Fruit fly (Drosophila melanogaster) whole organism, pupa: Measurements from ENCODE around the gene Pyroxd1.

Experiments used
- CG10348 ChIP-seq: fragments of 200-800 bp; sonication (Bioruptor generic); IDR thresholded peaks from 2 replicates; pipeline ENCODE4 v1.3.6; 2022; ENCODE audit warnings: missing biosample characterization, missing genetic modification characterization
- CG12605 ChIP-seq: fragments of 200-800 bp; sonication (Bioruptor generic); IDR thresholded peaks from 2 replicates; pipeline ENCODE4 v1.3.6; 2022; ENCODE audit warnings: missing biosample characterization, missing genetic modification characterization
- CG13204 ChIP-seq: fragments of 200-800 bp; sonication (Bioruptor generic); optimal IDR thresholded peaks from 2 replicates; lab custom pipeline; 2018; ENCODE audit warnings: missing biosample characterization, mild to moderate bottlenecking, missing genetic modification characterization, moderate library complexity
- CG14655 ChIP-seq: fragments of 200-800 bp; sonication (Bioruptor generic); optimal IDR thresholded peaks from 3 replicates; lab custom pipeline; 2017; ENCODE audit warnings: mild to moderate bottlenecking, missing biosample characterization, missing genetic modification reagents, missing genetic modification characterization
- CG15710 ChIP-seq: fragments of 200-800 bp; sonication (Bioruptor generic); optimal IDR thresholded peaks from 2 replicates; lab custom pipeline; 2018; ENCODE audit warnings: missing biosample characterization, mild to moderate bottlenecking, missing genetic modification characterization, moderate library complexity
- CG17806 ChIP-seq: fragments of 200-800 bp; sonication (Bioruptor generic); optimal IDR thresholded peaks from 2 replicates; lab custom pipeline; 2018; ENCODE audit warnings: missing biosample characterization, mild to moderate bottlenecking, missing genetic modification characterization, moderate library complexity
- CG32121 ChIP-seq: fragments of 200-800 bp; sonication (Bioruptor generic); IDR thresholded peaks from 2 replicates; pipeline ENCODE4 v1.3.6; 2022; ENCODE audit warnings: missing biosample characterization, missing genetic modification characterization
- CG34367 ChIP-seq: fragments of 200-800 bp; sonication (Bioruptor generic); optimal IDR thresholded peaks from 2 replicates; lab custom pipeline; 2018; ENCODE audit warnings: missing biosample characterization, mild to moderate bottlenecking, missing genetic modification characterization
- CG4496 ChIP-seq: fragments of 200-800 bp; sonication (Bioruptor generic); IDR thresholded peaks from 3 replicates; pipeline ENCODE4 v1.3.6; 2022; ENCODE audit warnings: missing biosample characterization, missing genetic modification characterization
- CG8159 ChIP-seq: fragments of 200-800 bp; sonication (Bioruptor generic); optimal IDR thresholded peaks from 3 replicates; lab custom pipeline; 2018; ENCODE audit warnings: missing biosample characterization, mild to moderate bottlenecking, missing genetic modification characterization, moderate library complexity
- CG8301 ChIP-seq: fragments of 200-800 bp; sonication (Bioruptor generic); optimal IDR thresholded peaks from 2 replicates; lab custom pipeline; 2018; ENCODE audit warnings: missing biosample characterization, mild to moderate bottlenecking, missing genetic modification characterization
- CG9948 ChIP-seq: fragments of 200-800 bp; sonication (Bioruptor generic); optimal IDR thresholded peaks from 2 replicates; lab custom pipeline; 2018; ENCODE audit warnings: missing biosample characterization, mild to moderate bottlenecking, missing genetic modification characterization, moderate library complexity
- D1 ChIP-seq: fragments of 200-800 bp; sonication (Bioruptor generic); optimal IDR thresholded peaks from 2 replicates; lab custom pipeline; 2018; ENCODE audit warnings: missing biosample characterization, mild to moderate bottlenecking, missing genetic modification characterization, moderate library complexity
- EcR ChIP-seq: fragments of 200-800 bp; sonication (Bioruptor generic); optimal IDR thresholded peaks from 3 replicates; lab custom pipeline; 2019; ENCODE audit warnings: missing biosample characterization, missing genetic modification characterization, mild to moderate bottlenecking, moderate library complexity, missing genetic modification reagents
- Ets98B ChIP-seq: fragments of 200-800 bp; sonication (Bioruptor generic); IDR thresholded peaks from 2 replicates; pipeline ENCODE4 v1.3.6; 2022; ENCODE audit warnings: missing biosample characterization, missing genetic modification characterization
- Pif1A ChIP-seq: fragments of 200-800 bp; sonication (Bioruptor generic); optimal IDR thresholded peaks from 3 replicates; lab custom pipeline; 2016; ENCODE audit warnings: missing biosample characterization, missing genetic modification characterization
- Pif1B ChIP-seq: fragments of 200-800 bp; sonication (Bioruptor generic); optimal IDR thresholded peaks from 3 replicates; lab custom pipeline; 2016; ENCODE audit warnings: missing biosample characterization, missing genetic modification characterization
- Snoo ChIP-seq: fragments of 200-800 bp; sonication (Bioruptor generic); optimal IDR thresholded peaks from 3 replicates; lab custom pipeline; 2017; ENCODE audit warnings: missing biosample characterization, mild to moderate bottlenecking, missing genetic modification characterization, inconsistent platforms
- fd96Ca ChIP-seq: fragments of 200-800 bp; sonication (Bioruptor generic); IDR thresholded peaks from 3 replicates; pipeline ENCODE4 v1.3.6; 2022; ENCODE audit warnings: missing biosample characterization, missing genetic modification characterization
- gl ChIP-seq: fragments of 200-800 bp; sonication (Bioruptor generic); optimal IDR thresholded peaks from 2 replicates; lab custom pipeline; 2018; ENCODE audit warnings: missing biosample characterization, mild to moderate bottlenecking, missing genetic modification characterization
- rn ChIP-seq: fragments of 200-800 bp; sonication (Bioruptor generic); IDR thresholded peaks from 2 replicates; pipeline ENCODE4 v1.3.6; 2022; ENCODE audit warnings: missing biosample characterization, missing genetic modification characterization

Pyroxd1 gene

dm6 chr2L:20117752-20118151 is 26.5 kb downstream of the Pyroxd1 start:
- TF ChIP-seq Pif1A (GFP tag; lab: Kevin White, UChicago), result no peak
- no peak for TF ChIP-seq CG4496
- no peak for TF ChIP-seq CG17806 (tag; lab: Kevin White, UChicago)

dm6 chr2L:20120388-20121232 is 29.4 kb downstream of the Pyroxd1 start:
- no peak for TF ChIP-seq D1 (tag; lab: Kevin White, UChicago)
- no peak; the same call in 1 of the 3 replicates for TF ChIP-seq CG4496
- no peak for TF ChIP-seq Pif1A (GFP tag; lab: Kevin White, UChicago)
- TF ChIP-seq gl (tag; lab: Kevin White, UChicago), result peak; percentile 9
- peak; percentile 48 for TF ChIP-seq CG34367 (tag; lab: Kevin White, UChicago)
- TF ChIP-seq Pif1B (GFP tag; lab: Kevin White, UChicago), result peak; percentile 55
- peak; percentile 44 for TF ChIP-seq CG17806 (tag; lab: Kevin White, UChicago)
- TF ChIP-seq fd96Ca, result peak; percentile 51; the same call in 2 of the 3 replicates
- peak; percentile 32 for TF ChIP-seq Snoo (tag; lab: Kevin White, UChicago)
- no peak for TF ChIP-seq CG10348 (GFP tag; lab: Robert Waterston, UW)
- TF ChIP-seq CG15710 (tag; lab: Kevin White, UChicago), result peak; percentile 68
- TF ChIP-seq CG8159 (tag; lab: Kevin White, UChicago), result peak; percentile 66
- peak; percentile 57 for TF ChIP-seq CG9948 (tag; lab: Kevin White, UChicago)
- no peak for TF ChIP-seq EcR (GFP tag; lab: Kevin White, UChicago)
- TF ChIP-seq CG32121 (GFP tag; lab: Robert Waterston, UW), result peak; percentile 50; the same call in 1 of the 2 replicates
- TF ChIP-seq CG13204 (GFP tag; lab: Kevin White, UChicago), result no peak
- peak; percentile 74 for TF ChIP-seq CG14655 (GFP tag; lab: Kevin White, UChicago)
- TF ChIP-seq CG8301 (tag; lab: Kevin White, UChicago), result peak; percentile 70
- no peak; the same call in 1 of the 2 replicates for TF ChIP-seq Ets98B (GFP tag; lab: Robert Waterston, UW)
- peak; percentile 61 for TF ChIP-seq rn (GFP tag; lab: Robert Waterston, UW)
- TF ChIP-seq CG12605 (GFP tag; lab: Robert Waterston, UW), result peak; percentile 38

- no peak for TF ChIP-seq CG12605 (GFP tag; lab: Robert Waterston, UW)
- TF ChIP-seq CG10348 (GFP tag; lab: Robert Waterston, UW), result no peak
- no peak for TF ChIP-seq CG8301 (tag; lab: Kevin White, UChicago)
- TF ChIP-seq rn (GFP tag; lab: Robert Waterston, UW), result no peak
- no peak for TF ChIP-seq Ets98B (GFP tag; lab: Robert Waterston, UW)
- no peak for TF ChIP-seq CG17806 (tag; lab: Kevin White, UChicago)
- TF ChIP-seq EcR (GFP tag; lab: Kevin White, UChicago), result no peak
- no peak for TF ChIP-seq CG4496
- no peak for TF ChIP-seq CG32121 (GFP tag; lab: Robert Waterston, UW)
- no peak for TF ChIP-seq Pif1A (GFP tag; lab: Kevin White, UChicago)
- no peak for TF ChIP-seq gl (tag; lab: Kevin White, UChicago)
- TF ChIP-seq CG14655 (GFP tag; lab: Kevin White, UChicago), result no peak
- no peak for TF ChIP-seq Pif1B (GFP tag; lab: Kevin White, UChicago)
- TF ChIP-seq CG9948 (tag; lab: Kevin White, UChicago), result no peak
- TF ChIP-seq fd96Ca, result no peak
- no peak for TF ChIP-seq Snoo (tag; lab: Kevin White, UChicago)
- no peak for TF ChIP-seq CG13204 (GFP tag; lab: Kevin White, UChicago)
- TF ChIP-seq CG8159 (tag; lab: Kevin White, UChicago), result no peak
- no peak for TF ChIP-seq D1 (tag; lab: Kevin White, UChicago)
- no peak for TF ChIP-seq CG15710 (tag; lab: Kevin White, UChicago)
- TF ChIP-seq, all 21 proteins: peak for 0
Observed at dm6 chr2L:20121233-20121551, 30.0 kb downstream of the Pyroxd1 start.

- TF ChIP-seq CG14655 (GFP tag; lab: Kevin White, UChicago) (no peak), CG8159 (tag; lab: Kevin White, UChicago) (no peak), CG12605 (GFP tag; lab: Robert Waterston, UW) (no peak), Pif1A (GFP tag; lab: Kevin White, UChicago) (no peak), CG10348 (GFP tag; lab: Robert Waterston, UW) (no peak), Ets98B (GFP tag; lab: Robert Waterston, UW) (no peak), Snoo (tag; lab: Kevin White, UChicago) (no peak), CG34367 (tag; lab: Kevin White, UChicago) (no peak), CG15710 (tag; lab: Kevin White, UChicago) (no peak), CG8301 (tag; lab: Kevin White, UChicago) (no peak), Pif1B (GFP tag; lab: Kevin White, UChicago) (no peak), rn (GFP tag; lab: Robert Waterston, UW) (no peak), EcR (GFP tag; lab: Kevin White, UChicago) (no peak), CG17806 (tag; lab: Kevin White, UChicago) (no peak), D1 (tag; lab: Kevin White, UChicago) (no peak), CG13204 (GFP tag; lab: Kevin White, UChicago) (no peak)
Observed at dm6 chr2L:20134823-20135222, 43.6 kb downstream of the Pyroxd1 start, which contains the start of gene CG10651. TSS of gene CG10651 (minus strand) at chr2L:20134923.
